Worm (Caenorhabditis elegans) whole organism, midembryonic: ENCODE data around the gene str-172.

Experiments
- cog-1 ChIP-seq: sonication (generic microtip); optimal IDR thresholded peaks from 2 replicates; lab custom pipeline; 2016; ENCODE audit warnings: missing genetic modification characterization, missing compliant biosample characterization
- flt-1 ChIP-seq: fragments of 200-800 bp; sonication (Bioruptor generic); IDR thresholded peaks from 2 replicates; pipeline ENCODE4 v1.3.6; 2022; ENCODE audit warnings: missing genetic modification characterization, missing compliant biosample characterization
- klf-2 ChIP-seq: fragments of 200-800 bp; sonication (Bioruptor generic); conservative IDR thresholded peaks from 2 replicates; pipeline ENCODE4 v1.3.6; 2022; ENCODE audit warnings: missing genetic modification reagents, missing genetic modification characterization, missing compliant biosample characterization
- med-1 ChIP-seq: sonication (generic microtip); optimal IDR thresholded peaks from 2 replicates; lab custom pipeline; 2017; ENCODE audit warnings: missing genetic modification characterization, mild to moderate bottlenecking, missing compliant biosample characterization, antibody characterized with exemption, missing genetic modification reagents; ENCODE audit not compliant: insufficient read depth
- ref-1 ChIP-seq: fragments of 200-800 bp; sonication (Bioruptor generic); conservative IDR thresholded peaks from 2 replicates; pipeline ENCODE4 v1.3.6; 2022; ENCODE audit warnings: missing genetic modification reagents, missing genetic modification characterization, missing compliant biosample characterization
- tab-1 ChIP-seq: fragments of 200-800 bp; sonication (Bioruptor generic); IDR thresholded peaks from 2 replicates; pipeline ENCODE4 v1.3.6; 2022; ENCODE audit warnings: missing genetic modification characterization, missing compliant biosample characterization
- ztf-29 ChIP-seq: fragments of 200-800 bp; sonication (Bioruptor generic); IDR thresholded peaks from 2 replicates; pipeline ENCODE4 v1.3.6; 2022; ENCODE audit warnings: missing genetic modification reagents, missing genetic modification characterization, missing compliant biosample characterization

DNA sequence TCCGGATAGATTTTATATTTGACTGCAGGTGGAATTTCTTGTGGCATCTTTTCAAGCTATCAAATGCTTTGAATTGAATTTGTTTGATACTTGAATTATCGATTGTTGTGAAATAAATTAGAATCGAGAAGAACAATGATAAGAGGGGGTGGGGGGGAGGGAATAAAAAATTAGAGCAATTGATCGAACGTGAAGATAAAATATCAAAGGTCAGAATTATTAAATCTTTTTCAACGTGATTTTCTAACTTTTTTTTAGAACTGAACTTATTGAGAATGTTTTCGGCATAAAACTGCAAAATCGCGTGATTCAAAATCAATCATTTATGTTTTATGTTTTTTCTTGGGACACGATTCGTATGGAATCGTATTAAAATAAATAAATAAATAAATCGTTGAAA, 40.3 kb downstream of the str-172 start, which contains the start of gene mpz-4:
- TF ChIP-seq flt-1 (no peak), med-1 (GFP tag; lab: Kevin White, UChicago) (no peak), ztf-29 (GFP tag; lab: Robert Waterston, UW) (no peak), ref-1 (no peak), cog-1 (tag; lab: Kevin White, UChicago) (no peak), tab-1 (GFP tag; lab: Robert Waterston, UW) (no peak), klf-2 (GFP tag; lab: Robert Waterston, UW) (no peak)
